Fruit fly (Drosophila melanogaster) whole organism, embryonic: ENCODE measurements around the gene CG7557.
A peak's percentile ranks its signal among the peaks of the same experiment; 100 is the strongest.

ENCODE experiments used
- Adf1 ChIP-seq: fragments of 200-800 bp; sonication (Bioruptor generic); IDR thresholded peaks from 2 replicates; pipeline ENCODE4 v1.3.6; 2022; ENCODE audit warnings: missing biosample characterization, missing genetic modification characterization
- Bdp1 ChIP-seq: fragments of 200-800 bp; sonication (Bioruptor generic); optimal IDR thresholded peaks from 3 replicates; lab custom pipeline; 2016; ENCODE audit warnings: missing biosample characterization, missing genetic modification characterization
- CG11398 ChIP-seq: fragments of 200-800 bp; sonication (Bioruptor generic); optimal IDR thresholded peaks from 2 replicates; lab custom pipeline; 2016; ENCODE audit warnings: missing biosample characterization, missing genetic modification characterization
- CG12155 ChIP-seq: fragments of 200-800 bp; sonication (Bioruptor generic); optimal IDR thresholded peaks from 3 replicates; lab custom pipeline; 2016; ENCODE audit warnings: missing biosample characterization, missing genetic modification characterization
- CG12299 ChIP-seq: fragments of 200-800 bp; sonication (Bioruptor generic); optimal IDR thresholded peaks from 2 replicates; lab custom pipeline; 2018; ENCODE audit warnings: missing biosample characterization, mild to moderate bottlenecking, missing genetic modification characterization
- CG16813 ChIP-seq: fragments of 200-800 bp; sonication (Bioruptor generic); IDR thresholded peaks from 3 replicates; pipeline ENCODE4 v1.3.6; 2022; ENCODE audit warnings: missing biosample characterization, missing genetic modification characterization; ENCODE audit not compliant: partially characterized antibody
- CG17186 ChIP-seq: fragments of 200-800 bp; sonication (Bioruptor generic); optimal IDR thresholded peaks from 3 replicates; lab custom pipeline; 2017; ENCODE audit warnings: missing biosample characterization, missing genetic modification reagents, missing genetic modification characterization
- CG17359 ChIP-seq: fragments of 200-800 bp; sonication (Bioruptor generic); optimal IDR thresholded peaks from 3 replicates; lab custom pipeline; 2018; ENCODE audit warnings: missing biosample characterization, mild to moderate bottlenecking, missing genetic modification characterization, moderate library complexity
- CG17568 ChIP-seq: fragments of 200-800 bp; sonication (Bioruptor generic); optimal IDR thresholded peaks from 2 replicates; lab custom pipeline; 2018; ENCODE audit warnings: missing biosample characterization, mild to moderate bottlenecking, missing genetic modification characterization, moderate library complexity
- CG18011 ChIP-seq: fragments of 200-800 bp; sonication (Bioruptor generic); optimal IDR thresholded peaks from 2 replicates; lab custom pipeline; 2017; ENCODE audit warnings: missing biosample characterization, missing genetic modification characterization, mild to moderate bottlenecking, moderate library complexity, missing genotype
- CG18619 ChIP-seq: fragments of 200-800 bp; sonication (Bioruptor generic); optimal IDR thresholded peaks from 3 replicates; lab custom pipeline; 2017; ENCODE audit warnings: missing biosample characterization, mild to moderate bottlenecking, missing genetic modification characterization
- CG3407 ChIP-seq: fragments of 200-800 bp; sonication (Bioruptor generic); optimal IDR thresholded peaks from 2 replicates; lab custom pipeline; 2018; ENCODE audit warnings: missing biosample characterization, mild to moderate bottlenecking, missing genetic modification characterization
- CG4328 ChIP-seq: fragments of 200-800 bp; sonication (Bioruptor generic); optimal IDR thresholded peaks from 3 replicates; lab custom pipeline; 2017; ENCODE audit warnings: missing biosample characterization, missing genetic modification reagents, missing genetic modification characterization
- CG5245 ChIP-seq: fragments of 200-800 bp; sonication (Bioruptor generic); optimal IDR thresholded peaks from 3 replicates; lab custom pipeline; 2016; ENCODE audit warnings: missing biosample characterization, missing genetic modification characterization
- CG8359 ChIP-seq: fragments of 200-800 bp; sonication (Bioruptor generic); optimal IDR thresholded peaks from 2 replicates; lab custom pipeline; 2017; ENCODE audit warnings: missing biosample characterization, mild to moderate bottlenecking, missing genetic modification characterization, borderline replicate concordance
- CG8924 ChIP-seq: fragments of 200-800 bp; optimal IDR thresholded peaks from 3 replicates; lab custom pipeline; 2019; ENCODE audit warnings: missing biosample characterization, mild to moderate bottlenecking, missing genetic modification characterization, moderate library complexity
- Chrac-16 ChIP-seq: fragments of 200-800 bp; sonication (Bioruptor generic); optimal IDR thresholded peaks from 3 replicates; lab custom pipeline; 2016; ENCODE audit warnings: missing biosample characterization, missing genetic modification characterization
- CrebB ChIP-seq: fragments of 200-800 bp; sonication (Bioruptor generic); optimal IDR thresholded peaks from 3 replicates; lab custom pipeline; 2018; ENCODE audit warnings: missing biosample characterization, mild to moderate bottlenecking, missing genetic modification characterization
- D ChIP-seq, 2 experiments: fragments of 200-800 bp in 1 of 2; fragments of >200 bp in 1 of 2; sonication (Bioruptor generic) in 1 of 2; optimal IDR thresholded peaks; 2 replicates in 1 of 2; 3 replicates in 1 of 2; lab custom pipeline; 2017; ENCODE audit warnings: mild to moderate bottlenecking in 1 of 2, missing biosample characterization in 1 of 2, missing genetic modification characterization in 1 of 2, missing genetic modification reagents in 1 of 2
- D19A ChIP-seq: fragments of 200-800 bp; optimal IDR thresholded peaks from 3 replicates; lab custom pipeline; 2019; ENCODE audit warnings: missing biosample characterization, mild to moderate bottlenecking, missing genetic modification characterization, moderate library complexity
- Dek ChIP-seq: fragments of 200-800 bp; sonication (Bioruptor generic); optimal IDR thresholded peaks from 3 replicates; lab custom pipeline; 2019; ENCODE audit warnings: missing biosample characterization, mild to moderate bottlenecking, missing genetic modification characterization, moderate library complexity
- GATAe ChIP-seq: fragments of 200-800 bp; sonication (Bioruptor generic); conservative IDR thresholded peaks from 2 replicates; pipeline ENCODE4 v1.3.6; 2022; ENCODE audit warnings: missing biosample characterization, missing genetic modification characterization
- HLH4C ChIP-seq: fragments of 200-800 bp; sonication (Bioruptor generic); IDR thresholded peaks from 3 replicates; pipeline ENCODE4 v1.3.6; 2022; ENCODE audit warnings: missing biosample characterization, missing genetic modification characterization; ENCODE audit not compliant: partially characterized antibody
- HmgZ ChIP-seq: fragments of 200-800 bp; sonication (Bioruptor generic); optimal IDR thresholded peaks from 2 replicates; lab custom pipeline; 2018; ENCODE audit warnings: missing biosample characterization, mild to moderate bottlenecking, missing genetic modification characterization
- NFAT ChIP-seq: fragments of 200-800 bp; sonication (Bioruptor generic); IDR thresholded peaks from 2 replicates; pipeline ENCODE4 v1.3.6; 2022; ENCODE audit warnings: missing biosample characterization, missing genetic modification characterization
- NK7.1 ChIP-seq: fragments of 200-800 bp; sonication (Bioruptor generic); optimal IDR thresholded peaks from 3 replicates; lab custom pipeline; 2016; ENCODE audit warnings: missing biosample characterization, missing genetic modification characterization
- ab ChIP-seq: fragments of 200-800 bp; sonication (Bioruptor generic); optimal IDR thresholded peaks from 2 replicates; lab custom pipeline; 2016; ENCODE audit warnings: missing biosample characterization, missing genetic modification characterization
- amos ChIP-seq: fragments of 200-800 bp; sonication (Bioruptor generic); IDR thresholded peaks from 2 replicates; pipeline ENCODE4 v1.3.6; 2022; ENCODE audit warnings: missing biosample characterization, missing genetic modification characterization; ENCODE audit not compliant: partially characterized antibody
- az2 ChIP-seq: fragments of 200-800 bp; sonication (Bioruptor generic); optimal IDR thresholded peaks from 3 replicates; lab custom pipeline; 2016; ENCODE audit warnings: missing biosample characterization, missing genetic modification characterization
- btn ChIP-seq: fragments of 200-800 bp; sonication (Bioruptor generic); optimal IDR thresholded peaks from 2 replicates; lab custom pipeline; 2016; ENCODE audit warnings: missing biosample characterization, missing genetic modification characterization
- crc ChIP-seq: fragments of 200-800 bp; sonication (Bioruptor generic); optimal IDR thresholded peaks from 2 replicates; lab custom pipeline; 2016; ENCODE audit warnings: missing biosample characterization, missing genetic modification characterization
- da ChIP-seq: fragments of 200-800 bp; sonication (Bioruptor generic); optimal IDR thresholded peaks from 2 replicates; lab custom pipeline; 2016; ENCODE audit warnings: missing biosample characterization, missing genetic modification characterization
- dmrt99B ChIP-seq: fragments of 200-800 bp; sonication (Bioruptor generic); optimal IDR thresholded peaks from 2 replicates; lab custom pipeline; 2018; ENCODE audit warnings: missing biosample characterization, mild to moderate bottlenecking, missing genetic modification characterization, moderate library complexity
- emc ChIP-seq: fragments of 200-800 bp; sonication (Bioruptor generic); optimal IDR thresholded peaks from 2 replicates; lab custom pipeline; 2016; ENCODE audit warnings: missing biosample characterization, missing genetic modification characterization
- ewg ChIP-seq: fragments of 200-800 bp; sonication (Bioruptor generic); optimal IDR thresholded peaks from 3 replicates; lab custom pipeline; 2017; ENCODE audit warnings: mild to moderate bottlenecking, missing biosample characterization, missing genetic modification reagents, missing genetic modification characterization
- fd96Cb ChIP-seq: fragments of 200-800 bp; sonication (Bioruptor generic); optimal IDR thresholded peaks from 2 replicates; lab custom pipeline; 2018; ENCODE audit warnings: missing biosample characterization, mild to moderate bottlenecking, missing genetic modification characterization, moderate library complexity
- gcm2 ChIP-seq: fragments of 200-800 bp; sonication (Bioruptor generic); optimal IDR thresholded peaks from 2 replicates; lab custom pipeline; 2016; ENCODE audit warnings: missing biosample characterization, missing genetic modification characterization
- kay ChIP-seq: fragments of 200-800 bp; sonication (Bioruptor generic); optimal IDR thresholded peaks from 2 replicates; lab custom pipeline; 2016; ENCODE audit warnings: missing biosample characterization, missing genetic modification characterization
- oc ChIP-seq: fragments of 200-800 bp; sonication (Bioruptor generic); optimal IDR thresholded peaks from 2 replicates; lab custom pipeline; 2018; ENCODE audit warnings: missing biosample characterization, mild to moderate bottlenecking, missing genetic modification characterization, moderate library complexity
- org-1 ChIP-seq: fragments of 200-800 bp; sonication (Bioruptor generic); optimal IDR thresholded peaks from 2 replicates; lab custom pipeline; 2017; ENCODE audit warnings: missing biosample characterization, missing genetic modification characterization
- pfk ChIP-seq: fragments of 200-800 bp; sonication (Bioruptor generic); optimal IDR thresholded peaks from 2 replicates; lab custom pipeline; 2018; ENCODE audit warnings: missing biosample characterization, mild to moderate bottlenecking, missing genetic modification characterization, moderate library complexity
- pita ChIP-seq: fragments of 200-800 bp; sonication (Bioruptor generic); optimal IDR thresholded peaks from 2 replicates; lab custom pipeline; 2017; ENCODE audit warnings: missing biosample characterization, mild to moderate bottlenecking, missing genetic modification characterization
- row ChIP-seq: fragments of 200-800 bp; sonication (Bioruptor generic); IDR thresholded peaks from 3 replicates; pipeline ENCODE4 v1.3.6; 2022; ENCODE audit warnings: missing biosample characterization, missing genetic modification characterization
- run ChIP-seq: fragments of 200-800 bp; sonication (Bioruptor generic); optimal IDR thresholded peaks from 3 replicates; lab custom pipeline; 2018; ENCODE audit warnings: missing biosample characterization, mild to moderate bottlenecking, missing genetic modification characterization
- so ChIP-seq: fragments of 200-800 bp; sonication (Bioruptor generic); IDR thresholded peaks from 3 replicates; pipeline ENCODE4 v1.3.6; 2022; ENCODE audit warnings: missing biosample characterization, missing genetic modification characterization
- tin ChIP-seq: fragments of 200-800 bp; sonication (Bioruptor generic); optimal IDR thresholded peaks from 3 replicates; lab custom pipeline; 2016; ENCODE audit warnings: missing biosample characterization, missing genetic modification characterization
- tio ChIP-seq: fragments of 200-800 bp; sonication (Bioruptor generic); optimal IDR thresholded peaks from 2 replicates; lab custom pipeline; 2017; ENCODE audit warnings: missing biosample characterization, missing genetic modification characterization, inconsistent platforms
- tll ChIP-seq, 2 experiments: fragments of 200-800 bp in 1 of 2; fragments of >200 bp in 1 of 2; sonication (Bioruptor generic) in 1 of 2; optimal IDR thresholded peaks; 2 replicates each; lab custom pipeline; 2017 to 2019; ENCODE audit warnings: missing biosample characterization in 2 of 2, missing genetic modification characterization in 2 of 2, mild to moderate bottlenecking in 1 of 2, moderate library complexity in 1 of 2
- trem ChIP-seq: fragments of 200-800 bp; optimal IDR thresholded peaks from 3 replicates; lab custom pipeline; 2019; ENCODE audit warnings: missing biosample characterization, mild to moderate bottlenecking, missing genetic modification characterization, moderate library complexity
- unpg ChIP-seq: fragments of 200-800 bp; sonication (Bioruptor generic); optimal IDR thresholded peaks from 3 replicates; lab custom pipeline; 2018; ENCODE audit warnings: missing biosample characterization, mild to moderate bottlenecking, missing genetic modification characterization, moderate library complexity

The CG7557 gene

dm6 chr3L:11429695-11430094 lies 15.3 kb upstream of the CG7557 start (continued):
- TF ChIP-seq NK7.1 (GFP tag; lab: Kevin White, UChicago) (no peak), Adf1 (no peak), so (GFP tag; lab: Robert Waterston, UW) (no peak), HmgZ (no peak), NFAT (GFP tag; lab: Robert Waterston, UW) (no peak), CG12299 (tag; lab: Kevin White, UChicago) (no peak), CG8359 (GFP tag; lab: Kevin White, UChicago) (no peak), D (optimal IDR thresholded peaks at IDR 0.05; lab: Kevin White, UChicago) (no peak), D (GFP tag; optimal IDR thresholded peaks at IDR 0.05; lab: Kevin White, UChicago) (peak; percentile 32), ewg (peak; percentile 31), trem (tag; lab: Kevin White, UChicago) (no peak), CG18619 (no peak), CG16813 (GFP tag; lab: Robert Waterston, UW) (no peak), CG4328 (GFP tag; lab: Kevin White, UChicago) (no peak), emc (no peak), ab (no peak), Bdp1 (GFP tag; lab: Kevin White, UChicago) (no peak), gcm2 (GFP tag; lab: Kevin White, UChicago) (no peak), crc (GFP tag; lab: Kevin White, UChicago) (no peak), CG3407 (GFP tag; lab: Kevin White, UChicago) (no peak), run (tag; lab: Kevin White, UChicago) (no peak), CG12155 (GFP tag; lab: Kevin White, UChicago) (peak; percentile 28), Chrac-16 (GFP tag; lab: Kevin White, UChicago) (peak; percentile 41), CG5245 (GFP tag; lab: Kevin White, UChicago) (no peak), dmrt99B (tag; lab: Kevin White, UChicago) (peak; percentile 38), amos (GFP tag; lab: Robert Waterston, UW) (no peak), az2 (GFP tag; lab: Kevin White, UChicago) (peak; percentile 52), GATAe (GFP tag; lab: Robert Waterston, UW) (no peak), org-1 (GFP tag; lab: Kevin White, UChicago) (no peak), CG18011 (GFP tag; lab: Kevin White, UChicago) (no peak), tll (GFP tag; optimal IDR thresholded peaks at IDR 0.05; lab: Kevin White, UChicago) (no peak), pfk (GFP tag; lab: Kevin White, UChicago) (no peak), CG17568 (GFP tag; lab: Kevin White, UChicago) (no peak), da (GFP tag; lab: Kevin White, UChicago) (no peak), kay (GFP tag; lab: Kevin White, UChicago) (no peak), pita (GFP tag; lab: Kevin White, UChicago) (no peak), unpg (GFP tag; lab: Kevin White, UChicago) (peak; percentile 26), oc (tag; lab: Kevin White, UChicago) (no peak), CG17186 (GFP tag; lab: Kevin White, UChicago) (no peak), row (GFP tag; lab: Robert Waterston, UW) (peak; percentile 64), Dek (tag; lab: Kevin White, UChicago) (no peak), HLH4C (GFP tag; lab: Robert Waterston, UW) (no peak), CG8924 (peak; percentile 40), CG17359 (tag; lab: Kevin White, UChicago) (no peak), CG11398 (GFP tag; lab: Kevin White, UChicago) (peak; percentile 8), tio (peak; percentile 3), btn (GFP tag; lab: Kevin White, UChicago) (no peak), fd96Cb (tag; lab: Kevin White, UChicago) (peak; percentile 35), tin (GFP tag; lab: Kevin White, UChicago) (no peak), D19A (peak; percentile 42), CrebB (tag; lab: Kevin White, UChicago) (no peak)
